Fruit fly (Drosophila melanogaster) whole organism, embryonic: ENCODE results near the gene Ankle2.

ENCODE experiments used
- CG11695 ChIP-seq: fragments of 200-800 bp; sonication (Bioruptor generic); IDR thresholded peaks from 3 replicates; pipeline ENCODE4 v1.3.6; 2022; ENCODE audit warnings: missing biosample characterization, missing genetic modification characterization
- CG12236 ChIP-seq: fragments of 200-800 bp; sonication (Bioruptor generic); optimal IDR thresholded peaks from 2 replicates; lab custom pipeline; 2016; ENCODE audit warnings: missing biosample characterization, missing genetic modification characterization
- CG1233 ChIP-seq: fragments of 200-800 bp; sonication (Bioruptor generic); optimal IDR thresholded peaks from 4 replicates; lab custom pipeline; 2018; ENCODE audit warnings: missing biosample characterization, mild to moderate bottlenecking, missing genetic modification characterization
- CG12942 ChIP-seq: fragments of 200-800 bp; sonication (Bioruptor generic); optimal IDR thresholded peaks from 3 replicates; lab custom pipeline; 2016; ENCODE audit warnings: missing biosample characterization, missing genetic modification characterization
- CG14014 ChIP-seq: fragments of 200-800 bp; sonication (Bioruptor generic); IDR thresholded peaks from 2 replicates; pipeline ENCODE4 v1.3.6; 2022; ENCODE audit warnings: missing biosample characterization, missing genetic modification characterization
- CG15269 ChIP-seq: fragments of 200-800 bp; sonication (Bioruptor generic); optimal IDR thresholded peaks from 2 replicates; lab custom pipeline; 2018; ENCODE audit warnings: missing biosample characterization, mild to moderate bottlenecking, missing genetic modification characterization, moderate library complexity
- CG15514 ChIP-seq: fragments of 200-800 bp; sonication (Bioruptor generic); optimal IDR thresholded peaks from 3 replicates; lab custom pipeline; 2017; ENCODE audit warnings: missing biosample characterization, missing genetic modification characterization, mild to moderate bottlenecking, moderate library complexity, missing genetic modification reagents
- CG1647 ChIP-seq: fragments of 200-800 bp; sonication (Bioruptor generic); optimal IDR thresholded peaks from 3 replicates; lab custom pipeline; 2016; ENCODE audit warnings: missing biosample characterization, missing genetic modification characterization
- CG33213 ChIP-seq: fragments of 200-800 bp; sonication (Bioruptor generic); optimal IDR thresholded peaks from 3 replicates; lab custom pipeline; 2016; ENCODE audit warnings: missing biosample characterization, missing genetic modification characterization
- CG6854 ChIP-seq: fragments of 200-800 bp; sonication (Bioruptor generic); optimal IDR thresholded peaks from 3 replicates; lab custom pipeline; 2017; ENCODE audit warnings: missing biosample characterization, mild to moderate bottlenecking, missing genetic modification characterization
- CG7556 ChIP-seq: fragments of 200-800 bp; sonication (Bioruptor generic); optimal IDR thresholded peaks from 2 replicates; lab custom pipeline; 2017; ENCODE audit warnings: missing biosample characterization, mild to moderate bottlenecking, missing genetic modification characterization
- CG7839 ChIP-seq: fragments of 200-800 bp; sonication (Bioruptor generic); optimal IDR thresholded peaks from 3 replicates; lab custom pipeline; 2018; ENCODE audit warnings: missing biosample characterization, mild to moderate bottlenecking, missing genetic modification characterization, moderate library complexity
- CG8359 ChIP-seq: fragments of 200-800 bp; sonication (Bioruptor generic); optimal IDR thresholded peaks from 2 replicates; lab custom pipeline; 2017; ENCODE audit warnings: missing biosample characterization, mild to moderate bottlenecking, missing genetic modification characterization, borderline replicate concordance
- CG9609 ChIP-seq: fragments of 200-800 bp; sonication (Bioruptor generic); optimal IDR thresholded peaks from 3 replicates; lab custom pipeline; 2016; ENCODE audit warnings: missing biosample characterization, missing genetic modification characterization
- CG9932 ChIP-seq: fragments of 200-800 bp; sonication (Bioruptor generic); IDR thresholded peaks from 2 replicates; pipeline ENCODE4 v1.3.6; 2022; ENCODE audit warnings: missing biosample characterization, missing genetic modification characterization
- Chrac-16 ChIP-seq: fragments of 200-800 bp; sonication (Bioruptor generic); optimal IDR thresholded peaks from 3 replicates; lab custom pipeline; 2016; ENCODE audit warnings: missing biosample characterization, missing genetic modification characterization
- Dbx ChIP-seq: fragments of 200-800 bp; sonication (Bioruptor generic); IDR thresholded peaks from 3 replicates; pipeline ENCODE4 v1.3.6; 2022; ENCODE audit warnings: missing biosample characterization, missing genetic modification characterization
- Dip3 ChIP-seq: fragments of 200-800 bp; sonication (Bioruptor generic); optimal IDR thresholded peaks from 3 replicates; lab custom pipeline; 2016; ENCODE audit warnings: missing biosample characterization, missing genetic modification characterization
- Ets65A ChIP-seq: fragments of 200-800 bp; sonication (Bioruptor generic); peaks from one replicate; lab custom pipeline; 2016; ENCODE audit warnings: missing biosample characterization, missing genetic modification characterization
- HHEX ChIP-seq: fragments of 200-800 bp; sonication (Bioruptor generic); optimal IDR thresholded peaks from 3 replicates; lab custom pipeline; 2017; ENCODE audit warnings: missing biosample characterization, mild to moderate bottlenecking, missing genetic modification characterization, missing genetic modification reagents
- Lim3 ChIP-seq: fragments of 200-800 bp; sonication (Bioruptor generic); IDR thresholded peaks from 2 replicates; pipeline ENCODE4 v1.3.6; 2022; ENCODE audit warnings: missing biosample characterization, missing genetic modification characterization
- PHDP ChIP-seq: fragments of 200-800 bp; sonication (Bioruptor generic); optimal IDR thresholded peaks from 3 replicates; lab custom pipeline; 2018; ENCODE audit warnings: missing biosample characterization, mild to moderate bottlenecking, missing genetic modification characterization, moderate library complexity
- Sox100B ChIP-seq: fragments of 200-800 bp; sonication (Bioruptor generic); optimal IDR thresholded peaks from 3 replicates; lab custom pipeline; 2018; ENCODE audit warnings: missing biosample characterization, mild to moderate bottlenecking, missing genetic modification characterization
- Sox102F ChIP-seq: fragments of 200-800 bp; sonication (Bioruptor generic); optimal IDR thresholded peaks from 2 replicates; lab custom pipeline; 2018; ENCODE audit warnings: missing biosample characterization, mild to moderate bottlenecking, missing genetic modification characterization, moderate library complexity
- Xrp1 ChIP-seq: fragments of 200-800 bp; sonication (Bioruptor generic); IDR thresholded peaks from 2 replicates; pipeline ENCODE4 v1.3.6; 2022; ENCODE audit warnings: missing biosample characterization, missing genetic modification characterization
- abd-A ChIP-seq: fragments of 200-800 bp; sonication (Bioruptor generic); optimal IDR thresholded peaks from 3 replicates; lab custom pipeline; 2019; ENCODE audit warnings: missing biosample characterization, mild to moderate bottlenecking, missing genetic modification characterization, moderate library complexity
- ap ChIP-seq: fragments of 200-800 bp; sonication (Bioruptor generic); IDR thresholded peaks from 2 replicates; pipeline ENCODE4 v1.3.6; 2022; ENCODE audit warnings: missing biosample characterization, missing genetic modification characterization
- bab2 ChIP-seq: fragments of 200-800 bp; sonication (Bioruptor generic); optimal IDR thresholded peaks from 2 replicates; lab custom pipeline; 2016; ENCODE audit warnings: missing biosample characterization, missing genetic modification characterization
- chinmo ChIP-seq: fragments of 200-800 bp; sonication (Bioruptor generic); IDR thresholded peaks from 4 replicates; pipeline ENCODE4 v1.3.6; 2022; ENCODE audit warnings: missing biosample characterization, missing genetic modification characterization; ENCODE audit not compliant: partially characterized antibody
- chn ChIP-seq: fragments of 200-800 bp; sonication (Bioruptor generic); optimal IDR thresholded peaks from 2 replicates; lab custom pipeline; 2016; ENCODE audit warnings: missing biosample characterization, missing genetic modification characterization
- en ChIP-seq: fragments of 200-800 bp; sonication (Bioruptor generic); optimal IDR thresholded peaks from 2 replicates; lab custom pipeline; 2016; ENCODE audit warnings: missing biosample characterization, missing genetic modification characterization
- fd96Cb ChIP-seq: fragments of 200-800 bp; sonication (Bioruptor generic); optimal IDR thresholded peaks from 2 replicates; lab custom pipeline; 2018; ENCODE audit warnings: missing biosample characterization, mild to moderate bottlenecking, missing genetic modification characterization, moderate library complexity
- hkb ChIP-seq, 2 experiments: fragments of 200-800 bp in 1 of 2; fragments of >200 bp in 1 of 2; sonication (Bioruptor generic) in 1 of 2; IDR thresholded peaks in 1 of 2; optimal IDR thresholded peaks in 1 of 2; 2 replicates each; pipeline versions ENCODE4 v1.3.6 to Lab custom; 2017 to 2022; ENCODE audit warnings: missing biosample characterization in 1 of 2, missing genetic modification characterization in 1 of 2
- inv ChIP-seq: fragments of 200-800 bp; sonication (Bioruptor generic); IDR thresholded peaks from 2 replicates; pipeline ENCODE4 v1.3.6; 2022; ENCODE audit warnings: missing biosample characterization, missing genetic modification characterization; ENCODE audit not compliant: partially characterized antibody
- knrl ChIP-seq: fragments of 200-800 bp; sonication (Bioruptor generic); IDR thresholded peaks from 3 replicates; pipeline ENCODE4 v1.3.6; 2022; ENCODE audit warnings: missing biosample characterization, missing genetic modification characterization; ENCODE audit not compliant: partially characterized antibody
- nau ChIP-seq: fragments of 200-800 bp; sonication (Bioruptor generic); optimal IDR thresholded peaks from 3 replicates; lab custom pipeline; 2017; ENCODE audit warnings: missing biosample characterization, mild to moderate bottlenecking, missing genetic modification characterization, missing genetic modification reagents
- nmo ChIP-seq: fragments of 200-800 bp; sonication (Bioruptor generic); optimal IDR thresholded peaks from 2 replicates; lab custom pipeline; 2018; ENCODE audit warnings: missing biosample characterization, mild to moderate bottlenecking, missing genetic modification characterization, moderate library complexity
- pan ChIP-seq, 4 experiments: fragments of >200 bp in 3 of 4; fragments of 200-800 bp in 1 of 4; sonication (Bioruptor generic) in 1 of 4; optimal IDR thresholded peaks in 3 of 4; IDR thresholded peaks in 1 of 4; 2 replicates each; pipeline versions ENCODE4 v1.3.6 to Lab custom; 2017 to 2022; ENCODE audit warnings: missing biosample characterization in 2 of 4, missing genetic modification characterization in 2 of 4, mixed read lengths in 1 of 4
- pfk ChIP-seq: fragments of 200-800 bp; sonication (Bioruptor generic); optimal IDR thresholded peaks from 2 replicates; lab custom pipeline; 2018; ENCODE audit warnings: missing biosample characterization, mild to moderate bottlenecking, missing genetic modification characterization, moderate library complexity
- ranshi ChIP-seq: fragments of 200-800 bp; sonication (Bioruptor generic); IDR thresholded peaks from 2 replicates; pipeline ENCODE4 v1.3.6; 2022; ENCODE audit warnings: missing biosample characterization, missing genetic modification characterization
- repo ChIP-seq: fragments of 200-800 bp; sonication (Bioruptor generic); optimal IDR thresholded peaks from 2 replicates; lab custom pipeline; 2016; ENCODE audit warnings: missing biosample characterization, missing genetic modification characterization
- run ChIP-seq: fragments of 200-800 bp; sonication (Bioruptor generic); optimal IDR thresholded peaks from 3 replicates; lab custom pipeline; 2018; ENCODE audit warnings: missing biosample characterization, mild to moderate bottlenecking, missing genetic modification characterization
- sd ChIP-seq: fragments of 200-800 bp; sonication (Bioruptor generic); optimal IDR thresholded peaks from 3 replicates; lab custom pipeline; 2018; ENCODE audit warnings: missing biosample characterization, mild to moderate bottlenecking, missing genetic modification characterization, moderate library complexity
- tap ChIP-seq: fragments of 200-800 bp; optimal IDR thresholded peaks from 3 replicates; lab custom pipeline; 2019; ENCODE audit warnings: missing biosample characterization, mild to moderate bottlenecking, missing genetic modification characterization, moderate library complexity
- tup ChIP-seq: fragments of 200-800 bp; sonication (Bioruptor generic); optimal IDR thresholded peaks from 2 replicates; lab custom pipeline; 2016; ENCODE audit warnings: missing biosample characterization, mild to moderate bottlenecking, missing genetic modification characterization, moderate library complexity
- twi ChIP-seq: fragments of 200-800 bp; optimal IDR thresholded peaks from 2 replicates; lab custom pipeline; 2019; ENCODE audit warnings: missing biosample characterization, mild to moderate bottlenecking, missing genetic modification characterization, moderate library complexity
- vvl ChIP-seq: fragments of 200-800 bp; sonication (Bioruptor generic); IDR thresholded peaks from 2 replicates; pipeline ENCODE4 v1.3.6; 2022; ENCODE audit warnings: missing biosample characterization, missing genetic modification characterization
- zfh1 ChIP-seq: fragments of 200-800 bp; sonication (Bioruptor generic); IDR thresholded peaks from 3 replicates; pipeline ENCODE4 v1.3.6; 2022; ENCODE audit warnings: missing biosample characterization, missing genetic modification characterization

The Ankle2 gene

DNA sequence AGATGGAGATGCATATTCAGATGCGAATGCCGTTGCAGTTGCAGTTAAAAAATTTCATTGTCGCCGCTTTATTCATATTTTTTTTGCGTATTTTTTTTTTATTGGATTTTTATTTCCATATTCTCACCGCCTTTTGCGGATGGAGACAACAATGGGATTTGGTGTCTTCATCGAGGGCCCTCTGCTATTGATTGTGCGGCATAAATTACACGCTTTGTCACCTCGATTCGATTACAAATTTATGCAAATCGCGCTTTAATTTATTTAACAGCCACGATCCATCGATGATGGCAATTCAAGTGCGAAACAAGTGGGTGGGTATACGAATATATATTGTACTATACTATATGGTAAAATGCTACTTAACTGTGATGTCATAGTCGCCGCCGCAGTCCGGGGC, 4.7 kb upstream of the Ankle2 start:
- TF ChIP-seq Xrp1 (GFP tag; lab: Robert Waterston, UW) (no peak), sd (tag; lab: Kevin White, UChicago) (peak; percentile 63), inv (GFP tag; lab: Robert Waterston, UW) (no peak), Dip3 (GFP tag; lab: Kevin White, UChicago) (no peak), tap (tag; lab: Kevin White, UChicago) (no peak), knrl (GFP tag; lab: Robert Waterston, UW) (no peak), pan (optimal IDR thresholded peaks at IDR 0.05; lab: Kevin White, UChicago) (no peak), pan (GFP tag; optimal IDR thresholded peaks at IDR 0.05 in 1 of 2, IDR thresholded peaks at IDR 0.05 in 1 of 2) (no peak), chinmo (GFP tag; lab: Robert Waterston, UW) (peak; percentile 62; the same call in 2 of the 4 replicates), abd-A (tag; lab: Kevin White, UChicago) (peak; percentile 50), CG11695 (no peak), CG9932 (GFP tag; lab: Robert Waterston, UW) (no peak), vvl (GFP tag; lab: Robert Waterston, UW) (peak; percentile 78), Chrac-16 (GFP tag; lab: Kevin White, UChicago) (no peak), PHDP (tag; lab: Kevin White, UChicago) (no peak)

- peak; percentile 5 for TF ChIP-seq CG12942
- TF ChIP-seq pfk (GFP tag; lab: Kevin White, UChicago): no peak
- peak; percentile 48 for TF ChIP-seq CG15269 (tag; lab: Kevin White, UChicago)
- peak; percentile 25 for TF ChIP-seq CG1647 (GFP tag; lab: Kevin White, UChicago)
- no peak for TF ChIP-seq Ets65A
- TF ChIP-seq CG7556: no peak
- peak; percentile 58 for TF ChIP-seq CG15514
- peak; percentile 32 for TF ChIP-seq tup (GFP tag; lab: Kevin White, UChicago)
- TF ChIP-seq Sox100B (GFP tag; lab: Kevin White, UChicago): peak; percentile 38
- peak; percentile 52; the same call in 1 of the 2 replicates for TF ChIP-seq CG14014 (GFP tag; lab: Robert Waterston, UW)
- no peak for TF ChIP-seq sd (tag; lab: Kevin White, UChicago)
- TF ChIP-seq CG6854: peak; percentile 31
- no peak for TF ChIP-seq fd96Cb (tag; lab: Kevin White, UChicago)
- peak; percentile 46 for TF ChIP-seq CG33213 (GFP tag; lab: Kevin White, UChicago)
- peak; percentile 2 for TF ChIP-seq CG7839 (tag; lab: Kevin White, UChicago)
- TF ChIP-seq Lim3 (GFP tag; lab: Robert Waterston, UW): no peak
- TF ChIP-seq zfh1 (GFP tag; lab: Robert Waterston, UW): peak; percentile 39; the same call in 1 of the 3 replicates
- 0 out of 3 replicates have a peak, but pooled peaks have one; percentile 15 for TF ChIP-seq Dbx (GFP tag; lab: Robert Waterston, UW)
- TF ChIP-seq ap (GFP tag; lab: Robert Waterston, UW): no peak
- TF ChIP-seq nmo (GFP tag; lab: Kevin White, UChicago): no peak
- peak; percentile 47 for TF ChIP-seq Sox102F (GFP tag; lab: Kevin White, UChicago)
- TF ChIP-seq CG12236 (GFP tag; lab: Kevin White, UChicago): peak; percentile 39
- TF ChIP-seq ranshi (GFP tag; lab: Robert Waterston, UW): peak; percentile 18; the same call in 1 of the 2 replicates
- TF ChIP-seq bab2 (GFP tag; lab: Kevin White, UChicago): peak; percentile 36
- no peak for TF ChIP-seq twi (tag; lab: Kevin White, UChicago)
- TF ChIP-seq CG8359 (GFP tag; lab: Kevin White, UChicago): no peak
- peak; percentile 52 for TF ChIP-seq nau (GFP tag; lab: Kevin White, UChicago)
- TF ChIP-seq CG9609 (GFP tag; lab: Kevin White, UChicago): no peak
- TF ChIP-seq HHEX (GFP tag; lab: Kevin White, UChicago): peak; percentile 57
- TF ChIP-seq CG1233 (GFP tag; lab: Kevin White, UChicago): peak; percentile 50
- TF ChIP-seq hkb (optimal IDR thresholded peaks at IDR 0.05; lab: Kevin White, UChicago): no peak
- TF ChIP-seq hkb (GFP tag; IDR thresholded peaks at IDR 0.05; lab: Robert Waterston, UW): peak; percentile 64; the same call in 1 of the 2 replicates
- no peak for TF ChIP-seq chn (GFP tag; lab: Kevin White, UChicago)
- peak; percentile 42 for TF ChIP-seq repo
- TF ChIP-seq run (tag; lab: Kevin White, UChicago): peak; percentile 17
- peak; percentile 37 for TF ChIP-seq en (GFP tag; lab: Kevin White, UChicago)
These were observed 3.6 kb upstream of the Ankle2 start for dm6 chrX:17582650-17583049.
